Worm (Caenorhabditis elegans) whole organism, early embryonic: ENCODE results near the gene srbc-34.

ENCODE experiments used
- F13C5.2 ChIP-seq: sonication (generic microtip); optimal IDR thresholded peaks from 2 replicates; lab custom pipeline; 2017; ENCODE audit warnings: mild to moderate bottlenecking, missing genetic modification characterization, inconsistent platforms, missing compliant biosample characterization
- ama-1 ChIP-seq: fragments of 150-350 bp; optimal IDR thresholded peaks from 2 replicates; lab custom pipeline; 2014
- ceh-13 ChIP-seq: fragments of 200-800 bp; sonication (Bioruptor generic); optimal IDR thresholded peaks from 2 replicates; lab custom pipeline; 2018; ENCODE audit warnings: mild to moderate bottlenecking, missing genetic modification characterization, missing compliant biosample characterization
- ceh-36 ChIP-seq: sonication (generic microtip); optimal IDR thresholded peaks from 2 replicates; lab custom pipeline; 2016; ENCODE audit warnings: missing genetic modification characterization, inconsistent platforms, missing compliant biosample characterization
- flt-1 ChIP-seq: fragments of 200-800 bp; sonication (Bioruptor generic); IDR thresholded peaks from 2 replicates; pipeline ENCODE4 v1.3.6; 2022; ENCODE audit warnings: missing genetic modification characterization, missing compliant biosample characterization
- hnd-1 ChIP-seq: sonication (generic microtip); optimal IDR thresholded peaks from 2 replicates; lab custom pipeline; 2016; ENCODE audit warnings: missing genetic modification characterization, missing compliant biosample characterization
- scrt-1 ChIP-seq: fragments of 200-800 bp; sonication (Bioruptor generic); IDR thresholded peaks from 2 replicates; pipeline ENCODE4 v1.3.6; 2022; ENCODE audit warnings: missing genetic modification characterization, missing compliant biosample characterization
- sea-1 ChIP-seq: fragments of 200-800 bp; sonication (Bioruptor generic); conservative IDR thresholded peaks from 2 replicates; pipeline ENCODE4 v1.3.6; 2022; ENCODE audit warnings: missing genetic modification characterization, missing compliant biosample characterization
- tbx-11 ChIP-seq: fragments of 200-800 bp; sonication (Bioruptor generic); IDR thresholded peaks from 2 replicates; pipeline ENCODE4 v1.3.6; 2022; ENCODE audit warnings: missing genetic modification characterization, missing compliant biosample characterization
- tbx-37 ChIP-seq: fragments of 200-800 bp; sonication (Bioruptor generic); conservative IDR thresholded peaks from 2 replicates; pipeline ENCODE4 v1.3.6; 2022; ENCODE audit warnings: missing genetic modification reagents, missing genetic modification characterization, missing compliant biosample characterization
- tra-4 ChIP-seq: sonication (generic microtip); optimal IDR thresholded peaks from 2 replicates; lab custom pipeline; 2017; ENCODE audit warnings: missing genetic modification characterization, missing compliant biosample characterization

DNA sequence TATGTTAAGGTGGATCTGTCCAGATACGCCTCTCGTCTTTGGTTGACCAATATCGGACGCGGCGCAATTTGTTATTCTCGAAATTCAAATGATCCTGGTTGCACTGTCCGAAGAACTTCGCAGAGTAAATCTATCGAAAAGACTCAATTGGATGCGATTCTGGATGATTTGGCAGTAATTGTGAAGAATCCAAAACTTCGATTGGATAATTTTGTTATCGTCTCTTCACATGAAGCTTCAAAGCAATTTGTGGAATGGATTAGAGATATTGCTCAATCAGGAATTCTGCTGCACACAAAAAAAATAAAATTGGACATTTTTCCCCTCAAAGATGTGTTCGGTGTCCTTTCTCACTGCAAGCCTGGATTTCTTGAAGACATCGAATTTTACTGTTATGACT lies 6.5 kb upstream of the srbc-34 start:
- TF ChIP-seq flt-1 (GFP tag; lab: Robert Waterston, UW) = no peak
- TF ChIP-seq ama-1 = no peak
- no peak for TF ChIP-seq scrt-1 (GFP tag; lab: Robert Waterston, UW)
- no peak for TF ChIP-seq tbx-11
- no peak for TF ChIP-seq sea-1 (GFP tag; lab: Robert Waterston, UW)
- TF ChIP-seq tbx-37 = no peak
- no peak for TF ChIP-seq F13C5.2 (tag; lab: Kevin White, UChicago)
- no peak for TF ChIP-seq ceh-36
- no peak for TF ChIP-seq tra-4 (tag; lab: Kevin White, UChicago)
- no peak for TF ChIP-seq ceh-13 (GFP tag; lab: Kevin White, UChicago)
- TF ChIP-seq hnd-1 = no peak
